Worm (Caenorhabditis elegans): ENCODE results near the gene rnp-1.

ce11 chrV:12241126-12241525, 49.1 kb downstream of the rnp-1 start, which contains the start of gene ttr-22:
- no peak for TF ChIP-seq ama-1 (optimal IDR thresholded peaks at IDR 0.05)
- TF ChIP-seq tag-97 (GFP tag; IDR thresholded peaks at IDR 0.05) = no peak
- TF ChIP-seq pha-4 (GFP tag; IDR thresholded peaks at IDR 0.05) = no peak
- TF ChIP-seq pha-4 (tag; optimal IDR thresholded peaks at IDR 0.05) = no peak
- no peak for TF ChIP-seq unc-130 (GFP tag; optimal IDR thresholded peaks at IDR 0.05)
- no peak for TF ChIP-seq dpl-1 (GFP tag; optimal IDR thresholded peaks at IDR 0.05)
- TF ChIP-seq lsy-2 (tag; optimal IDR thresholded peaks at IDR 0.05) = no peak
- no peak for TF ChIP-seq ces-1 (GFP tag; optimal IDR thresholded peaks at IDR 0.05)
- no peak for TF ChIP-seq nhr-6 (tag; optimal IDR thresholded peaks at IDR 0.05)
- TF ChIP-seq ceh-82 (tag; optimal IDR thresholded peaks at IDR 0.05) = no peak
- no peak for TF ChIP-seq mdl-1 (tag; optimal IDR thresholded peaks at IDR 0.05)

Measured in whole organism, L4 larva.